Fruit fly (Drosophila melanogaster) whole organism, embryonic: ENCODE measurements around the gene mbt.

Experiments used
- Abd-B ChIP-seq: fragments of 200-800 bp; sonication (Bioruptor generic); optimal IDR thresholded peaks from 2 replicates; lab custom pipeline; 2018; ENCODE audit warnings: missing biosample characterization, mild to moderate bottlenecking, missing genetic modification characterization, moderate library complexity
- Aef1 ChIP-seq: fragments of 200-800 bp; sonication (Bioruptor generic); IDR thresholded peaks from 3 replicates; pipeline ENCODE4 v1.3.6; 2022; ENCODE audit warnings: missing biosample characterization, missing genetic modification characterization
- BtbVII ChIP-seq: fragments of 200-800 bp; sonication (Bioruptor generic); optimal IDR thresholded peaks from 3 replicates; lab custom pipeline; 2017; ENCODE audit warnings: missing biosample characterization, mild to moderate bottlenecking, missing genetic modification characterization
- CG10321 ChIP-seq: fragments of 200-800 bp; sonication (Bioruptor generic); IDR thresholded peaks from 2 replicates; pipeline ENCODE4 v1.3.6; 2022; ENCODE audit warnings: missing biosample characterization, missing genetic modification characterization
- CG12769 ChIP-seq: fragments of 200-800 bp; sonication (Bioruptor generic); optimal IDR thresholded peaks from 2 replicates; lab custom pipeline; 2019; ENCODE audit warnings: missing biosample characterization, mild to moderate bottlenecking, missing genetic modification characterization, moderate library complexity
- CG14014 ChIP-seq: fragments of 200-800 bp; sonication (Bioruptor generic); IDR thresholded peaks from 2 replicates; pipeline ENCODE4 v1.3.6; 2022; ENCODE audit warnings: missing biosample characterization, missing genetic modification characterization
- CG14860 ChIP-seq: fragments of 200-800 bp; sonication (Bioruptor generic); IDR thresholded peaks from 3 replicates; pipeline ENCODE4 v1.3.6; 2022; ENCODE audit warnings: missing biosample characterization, missing genetic modification characterization; ENCODE audit not compliant: partially characterized antibody
- CG17568 ChIP-seq: fragments of 200-800 bp; sonication (Bioruptor generic); optimal IDR thresholded peaks from 2 replicates; lab custom pipeline; 2018; ENCODE audit warnings: missing biosample characterization, mild to moderate bottlenecking, missing genetic modification characterization, moderate library complexity
- CG30431 ChIP-seq: fragments of 200-800 bp; sonication (Bioruptor generic); optimal IDR thresholded peaks from 2 replicates; lab custom pipeline; 2017; ENCODE audit warnings: missing biosample characterization, missing genetic modification characterization
- CG32772 ChIP-seq: fragments of 200-800 bp; sonication (Bioruptor generic); IDR thresholded peaks from 2 replicates; pipeline ENCODE4 v1.3.6; 2022; ENCODE audit warnings: missing biosample characterization, missing genetic modification characterization
- CG33213 ChIP-seq: fragments of 200-800 bp; sonication (Bioruptor generic); optimal IDR thresholded peaks from 3 replicates; lab custom pipeline; 2016; ENCODE audit warnings: missing biosample characterization, missing genetic modification characterization
- CG33557 ChIP-seq: fragments of 200-800 bp; sonication (Bioruptor generic); optimal IDR thresholded peaks from 2 replicates; lab custom pipeline; 2019; ENCODE audit warnings: missing biosample characterization, mild to moderate bottlenecking, missing genetic modification characterization, moderate library complexity
- CG3407 ChIP-seq: fragments of 200-800 bp; sonication (Bioruptor generic); optimal IDR thresholded peaks from 2 replicates; lab custom pipeline; 2018; ENCODE audit warnings: missing biosample characterization, mild to moderate bottlenecking, missing genetic modification characterization
- CG3847 ChIP-seq: fragments of 200-800 bp; sonication (Bioruptor generic); IDR thresholded peaks from 2 replicates; pipeline ENCODE4 v1.3.6; 2022; ENCODE audit warnings: missing biosample characterization, missing genetic modification characterization
- CG4424 ChIP-seq: fragments of 200-800 bp; sonication (Bioruptor generic); optimal IDR thresholded peaks from 3 replicates; lab custom pipeline; 2016; ENCODE audit warnings: missing biosample characterization, missing genetic modification characterization
- CG4707 ChIP-seq: fragments of 200-800 bp; sonication (Bioruptor generic); optimal IDR thresholded peaks from 2 replicates; lab custom pipeline; 2018; ENCODE audit warnings: missing biosample characterization, mild to moderate bottlenecking, missing genetic modification characterization, moderate library complexity
- CG6813 ChIP-seq: fragments of 200-800 bp; sonication (Bioruptor generic); optimal IDR thresholded peaks from 2 replicates; lab custom pipeline; 2017; ENCODE audit warnings: missing biosample characterization, missing genetic modification characterization, mild to moderate bottlenecking, moderate library complexity, missing genetic modification reagents
- CG7357 ChIP-seq: fragments of 200-800 bp; sonication (Bioruptor generic); IDR thresholded peaks from 3 replicates; pipeline ENCODE4 v1.3.6; 2022; ENCODE audit warnings: missing biosample characterization, missing genetic modification characterization
- CG7556 ChIP-seq: fragments of 200-800 bp; sonication (Bioruptor generic); optimal IDR thresholded peaks from 2 replicates; lab custom pipeline; 2017; ENCODE audit warnings: missing biosample characterization, mild to moderate bottlenecking, missing genetic modification characterization
- CG8281 ChIP-seq: fragments of 200-800 bp; sonication (Bioruptor generic); optimal IDR thresholded peaks from 2 replicates; lab custom pipeline; 2018; ENCODE audit warnings: missing biosample characterization, mild to moderate bottlenecking, missing genetic modification characterization, moderate library complexity
- CG8290 ChIP-seq, 3 experiments: fragments of 200-800 bp; sonication (Bioruptor generic); optimal IDR thresholded peaks; 2 replicates each; lab custom pipeline; 2016 to 2019; ENCODE audit warnings: missing biosample characterization in 3 of 3, missing genetic modification characterization in 3 of 3, mild to moderate bottlenecking in 2 of 3, moderate library complexity in 1 of 3
- CkIIα-i1 ChIP-seq: fragments of 200-800 bp; sonication (Bioruptor generic); IDR thresholded peaks from 2 replicates; pipeline ENCODE4 v1.3.6; 2022; ENCODE audit warnings: missing biosample characterization, missing genetic modification characterization
- Elba2 ChIP-seq: fragments of 200-800 bp; sonication (Bioruptor generic); optimal IDR thresholded peaks from 3 replicates; lab custom pipeline; 2016; ENCODE audit warnings: missing biosample characterization, missing genetic modification characterization
- HLHmδ ChIP-seq: fragments of 200-800 bp; sonication (Bioruptor generic); optimal IDR thresholded peaks from 2 replicates; lab custom pipeline; 2018; ENCODE audit warnings: missing biosample characterization, mild to moderate bottlenecking, missing genetic modification characterization, moderate library complexity
- Hmr ChIP-seq: fragments of 200-800 bp; sonication (Bioruptor generic); optimal IDR thresholded peaks from 3 replicates; lab custom pipeline; 2017; ENCODE audit warnings: mild to moderate bottlenecking, missing biosample characterization, missing genetic modification reagents, missing genetic modification characterization
- NfI ChIP-seq: fragments of 200-800 bp; sonication (Bioruptor generic); optimal IDR thresholded peaks from 3 replicates; lab custom pipeline; 2018; ENCODE audit warnings: missing biosample characterization, mild to moderate bottlenecking, missing genetic modification characterization, moderate library complexity
- Opbp ChIP-seq: fragments of 200-800 bp; sonication (Bioruptor generic); IDR thresholded peaks from 3 replicates; pipeline ENCODE4 v1.3.6; 2022; ENCODE audit warnings: missing biosample characterization, missing genetic modification characterization; ENCODE audit not compliant: partially characterized antibody
- Pdp1 ChIP-seq, 2 experiments: fragments of 200-800 bp; sonication (Bioruptor generic); optimal IDR thresholded peaks; 3 replicates each; lab custom pipeline; 2016; ENCODE audit warnings: missing biosample characterization in 2 of 2, missing genetic modification characterization in 2 of 2, mild to moderate bottlenecking in 1 of 2, moderate library complexity in 1 of 2
- Spps ChIP-seq: fragments of 200-800 bp; sonication (Bioruptor generic); optimal IDR thresholded peaks from 2 replicates; lab custom pipeline; 2018; ENCODE audit warnings: missing biosample characterization, mild to moderate bottlenecking, missing genetic modification characterization
- Stat92E ChIP-seq, 3 experiments: fragments of >200 bp in 2 of 3; fragments of 200-800 bp in 1 of 3; sonication (Bioruptor generic) in 1 of 3; optimal IDR thresholded peaks; 2 replicates each; lab custom pipeline; 2017 to 2019; ENCODE audit warnings: missing biosample characterization in 3 of 3, missing genetic modification characterization in 3 of 3, mild to moderate bottlenecking in 1 of 3, moderate library complexity in 1 of 3
- Usf ChIP-seq: fragments of 200-800 bp; sonication (Bioruptor generic); optimal IDR thresholded peaks from 2 replicates; lab custom pipeline; 2017; ENCODE audit warnings: missing genotype, missing biosample characterization, missing genetic modification characterization
- abd-A ChIP-seq: fragments of 200-800 bp; sonication (Bioruptor generic); optimal IDR thresholded peaks from 3 replicates; lab custom pipeline; 2019; ENCODE audit warnings: missing biosample characterization, mild to moderate bottlenecking, missing genetic modification characterization, moderate library complexity
- chinmo ChIP-seq: fragments of 200-800 bp; sonication (Bioruptor generic); IDR thresholded peaks from 4 replicates; pipeline ENCODE4 v1.3.6; 2022; ENCODE audit warnings: missing biosample characterization, missing genetic modification characterization; ENCODE audit not compliant: partially characterized antibody
- chm ChIP-seq: fragments of 200-800 bp; sonication (Bioruptor generic); IDR thresholded peaks from 2 replicates; pipeline ENCODE4 v1.3.6; 2022; ENCODE audit warnings: missing biosample characterization, missing genetic modification characterization
- da ChIP-seq: fragments of 200-800 bp; sonication (Bioruptor generic); optimal IDR thresholded peaks from 2 replicates; lab custom pipeline; 2016; ENCODE audit warnings: missing biosample characterization, missing genetic modification characterization
- dm ChIP-seq: fragments of 200-800 bp; sonication (Bioruptor generic); optimal IDR thresholded peaks from 3 replicates; lab custom pipeline; 2016; ENCODE audit warnings: missing biosample characterization, missing genetic modification characterization
- dpn ChIP-seq, 2 experiments: fragments of 200-800 bp; sonication (Bioruptor generic); optimal IDR thresholded peaks; 3 replicates each; lab custom pipeline; 2016; ENCODE audit warnings: missing biosample characterization in 2 of 2, missing genetic modification characterization in 2 of 2
- dysf ChIP-seq: fragments of 200-800 bp; sonication (Bioruptor generic); IDR thresholded peaks from 3 replicates; pipeline ENCODE4 v1.3.6; 2022; ENCODE audit warnings: missing biosample characterization, missing genetic modification characterization
- ftz-f1 ChIP-seq: fragments of 200-800 bp; sonication (Bioruptor generic); optimal IDR thresholded peaks from 2 replicates; lab custom pipeline; 2016; ENCODE audit warnings: missing biosample characterization, missing genetic modification characterization
- gro ChIP-seq: fragments of 200-800 bp; sonication (Bioruptor generic); optimal IDR thresholded peaks from 2 replicates; lab custom pipeline; 2016; ENCODE audit warnings: missing biosample characterization, missing genetic modification characterization
- h ChIP-seq: fragments of >200 bp; optimal IDR thresholded peaks from 2 replicates; lab custom pipeline; 2017
- hbn ChIP-seq: fragments of 200-800 bp; sonication (Bioruptor generic); IDR thresholded peaks from 2 replicates; pipeline ENCODE4 v1.3.6; 2022; ENCODE audit warnings: missing biosample characterization, missing genetic modification characterization; ENCODE audit not compliant: partially characterized antibody
- inv ChIP-seq: fragments of 200-800 bp; sonication (Bioruptor generic); IDR thresholded peaks from 2 replicates; pipeline ENCODE4 v1.3.6; 2022; ENCODE audit warnings: missing biosample characterization, missing genetic modification characterization; ENCODE audit not compliant: partially characterized antibody
- odd ChIP-seq: fragments of 200-800 bp; sonication (Bioruptor generic); optimal IDR thresholded peaks from 2 replicates; lab custom pipeline; 2017; ENCODE audit warnings: missing biosample characterization, mild to moderate bottlenecking, missing genetic modification characterization
- pnt ChIP-seq: fragments of 200-800 bp; sonication (Bioruptor generic); optimal IDR thresholded peaks from 3 replicates; lab custom pipeline; 2016; ENCODE audit warnings: missing biosample characterization, missing genetic modification characterization
- so ChIP-seq: fragments of 200-800 bp; sonication (Bioruptor generic); IDR thresholded peaks from 3 replicates; pipeline ENCODE4 v1.3.6; 2022; ENCODE audit warnings: missing biosample characterization, missing genetic modification characterization
- sob ChIP-seq: fragments of 200-800 bp; sonication (Bioruptor generic); IDR thresholded peaks from 2 replicates; pipeline ENCODE4 v1.3.6; 2022; ENCODE audit warnings: missing biosample characterization, missing genetic modification characterization
- sqz ChIP-seq: fragments of 200-800 bp; sonication (Bioruptor generic); optimal IDR thresholded peaks from 3 replicates; lab custom pipeline; 2018; ENCODE audit warnings: missing biosample characterization, mild to moderate bottlenecking, missing genetic modification characterization
- tx ChIP-seq: fragments of 200-800 bp; sonication (Bioruptor generic); optimal IDR thresholded peaks from 2 replicates; lab custom pipeline; 2016; ENCODE audit warnings: missing biosample characterization, missing genetic modification characterization
- zfh2 ChIP-seq: fragments of 200-800 bp; sonication (Bioruptor generic); optimal IDR thresholded peaks from 2 replicates; lab custom pipeline; 2016; ENCODE audit warnings: missing biosample characterization, missing genetic modification characterization

The mbt gene

DNA sequence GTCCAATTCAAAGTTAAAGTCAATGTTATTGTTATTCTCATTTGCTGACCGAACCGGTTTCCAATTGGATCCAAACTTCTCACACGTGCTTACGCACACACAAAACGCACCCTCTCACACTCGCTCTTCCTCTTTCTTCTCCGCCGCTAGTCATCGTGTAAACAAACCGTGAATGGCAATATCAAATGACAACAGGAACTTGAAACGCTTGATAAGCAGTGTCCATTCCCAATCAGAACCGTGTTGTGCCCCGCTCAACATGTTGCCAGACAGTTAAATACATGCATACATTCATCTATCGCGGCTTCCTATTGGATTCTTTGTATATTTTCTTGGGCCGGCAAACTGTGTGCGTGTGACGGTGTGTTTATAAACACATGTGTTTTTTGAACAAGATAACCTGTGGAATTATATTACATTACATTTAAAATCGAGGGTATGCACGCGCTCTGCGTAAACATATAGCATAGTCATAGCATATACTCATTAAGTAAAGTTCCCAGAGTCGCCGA lies 45.3 kb downstream of the mbt start (continued):
- peak; percentile 24 for TF ChIP-seq CG6813 (GFP tag; lab: Kevin White, UChicago)
- no peak for TF ChIP-seq CG33213
- no peak for TF ChIP-seq Aef1 (GFP tag; lab: Robert Waterston, UW)
- no peak for TF ChIP-seq CG10321 (GFP tag; lab: Robert Waterston, UW)
- no peak for TF ChIP-seq CG12769 (tag; lab: Kevin White, UChicago)
- TF ChIP-seq HLHmδ (GFP tag; lab: Kevin White, UChicago): peak; percentile 17
- TF ChIP-seq CG4707 (GFP tag; lab: Kevin White, UChicago): no peak
- no peak for TF ChIP-seq hbn (GFP tag; lab: Robert Waterston, UW)
- TF ChIP-seq sqz (GFP tag; lab: Kevin White, UChicago): no peak
- TF ChIP-seq abd-A: no peak
- no peak for TF ChIP-seq CG14014 (GFP tag; lab: Robert Waterston, UW)
- TF ChIP-seq da (GFP tag; lab: Kevin White, UChicago): no peak
- TF ChIP-seq Stat92E (GFP tag; optimal IDR thresholded peaks at IDR 0.05; lab: Kevin White, UChicago): peak in 1 of 3 experiments; percentile 11
- peak; percentile 2 for TF ChIP-seq NfI (GFP tag; lab: Kevin White, UChicago)
- TF ChIP-seq CG7556 (GFP tag; lab: Kevin White, UChicago): no peak
- peak; percentile 97 for TF ChIP-seq Elba2 (GFP tag; lab: Kevin White, UChicago)
- TF ChIP-seq Usf (GFP tag; lab: Kevin White, UChicago): no peak
- TF ChIP-seq odd (GFP tag; lab: Kevin White, UChicago): no peak
- peak; percentile 34 for TF ChIP-seq gro (GFP tag; lab: Kevin White, UChicago)
- TF ChIP-seq CG8281 (tag; lab: Kevin White, UChicago): peak; percentile 4
- no peak for TF ChIP-seq CG4424 (GFP tag; lab: Kevin White, UChicago)
- TF ChIP-seq tx (GFP tag; lab: Kevin White, UChicago): no peak
- no peak for TF ChIP-seq CG3847 (GFP tag; lab: Robert Waterston, UW)
- TF ChIP-seq Spps (tag; lab: Kevin White, UChicago): no peak
- TF ChIP-seq chinmo: peak; percentile 85; the same call in 2 of the 4 replicates
- no peak for TF ChIP-seq CG32772 (GFP tag; lab: Robert Waterston, UW)
- TF ChIP-seq CG8290 (GFP tag; optimal IDR thresholded peaks at IDR 0.05; lab: Kevin White, UChicago): no peak
- TF ChIP-seq CG8290 (tag; optimal IDR thresholded peaks at IDR 0.05; lab: Kevin White, UChicago): peak in 1 of 2 experiments; percentile 28
- no peak for TF ChIP-seq dpn (GFP tag; optimal IDR thresholded peaks at IDR 0.05; lab: Kevin White, UChicago)
- TF ChIP-seq chm: peak; percentile 16; the same call in 1 of the 2 replicates
- no peak for TF ChIP-seq zfh2
- TF ChIP-seq Hmr: peak; percentile 11
- TF ChIP-seq Opbp (GFP tag; lab: Robert Waterston, UW): no peak
- no peak for TF ChIP-seq ftz-f1
- TF ChIP-seq CG7357: no peak
- no peak for TF ChIP-seq CkIIα-i1 (GFP tag; lab: Robert Waterston, UW)
- TF ChIP-seq so: peak; percentile 72; the same call in 2 of the 3 replicates
- TF ChIP-seq CG3407: no peak
- no peak for TF ChIP-seq pnt (GFP tag; lab: Kevin White, UChicago)
- TF ChIP-seq CG14860 (GFP tag; lab: Robert Waterston, UW): no peak
- peak; percentile 60 for TF ChIP-seq BtbVII (GFP tag; lab: Kevin White, UChicago)
- TF ChIP-seq dm (GFP tag; lab: Kevin White, UChicago): peak; percentile 72
- no peak for TF ChIP-seq inv (GFP tag; lab: Robert Waterston, UW)
- no peak for TF ChIP-seq CG30431 (GFP tag; lab: Kevin White, UChicago)
- TF ChIP-seq Pdp1 (GFP tag; optimal IDR thresholded peaks at IDR 0.05; lab: Kevin White, UChicago): peak in 1 of 2 experiments; percentile 47
- TF ChIP-seq h (lab: Kevin White, UChicago): no peak
- TF ChIP-seq CG33557: peak; percentile 51
- TF ChIP-seq dysf (GFP tag; lab: Robert Waterston, UW): no peak
- TF ChIP-seq Abd-B (GFP tag; lab: Kevin White, UChicago): no peak
- TF ChIP-seq CG17568 (GFP tag; lab: Kevin White, UChicago): no peak
- TF ChIP-seq sob: no peak
